Worm (Caenorhabditis elegans) whole organism, mixed stage, embryonic: ENCODE data around the gene nhr-58.

Experiments
- elt-3 ChIP-seq: fragments of 150-350 bp; optimal IDR thresholded peaks from 2 replicates; lab custom pipeline; 2014; ENCODE audit warnings: missing biosample characterization, missing genetic modification characterization
- mep-1 ChIP-seq: fragments of 150-350 bp; optimal IDR thresholded peaks from 2 replicates; lab custom pipeline; 2017; ENCODE audit warnings: missing biosample characterization, missing genetic modification reagents, missing genetic modification characterization, inconsistent platforms
- nhr-12 ChIP-seq: fragments of 150-350 bp; optimal IDR thresholded peaks from 2 replicates; lab custom pipeline; 2014; ENCODE audit warnings: missing biosample characterization, missing genetic modification characterization
- nhr-237 ChIP-seq: fragments of 150-350 bp; optimal IDR thresholded peaks from 2 replicates; lab custom pipeline; 2014; ENCODE audit warnings: missing biosample characterization, missing genetic modification characterization
- nhr-28 ChIP-seq: fragments of 150-350 bp; optimal IDR thresholded peaks from 2 replicates; lab custom pipeline; 2014; ENCODE audit warnings: missing biosample characterization, missing genetic modification characterization
- nhr-76 ChIP-seq: sonication (generic microtip); optimal IDR thresholded peaks from 2 replicates; lab custom pipeline; 2017; ENCODE audit warnings: missing biosample characterization, missing genetic modification characterization
- pha-4 ChIP-seq: fragments of 150-350 bp; optimal IDR thresholded peaks from 2 replicates; lab custom pipeline; 2018; ENCODE audit warnings: missing biosample characterization, missing genetic modification reagents, missing genetic modification characterization
- sem-2 ChIP-seq: fragments of 200-800 bp; sonication (Bioruptor generic); optimal IDR thresholded peaks from 2 replicates; lab custom pipeline; 2018; ENCODE audit warnings: mild to moderate bottlenecking, missing genetic modification characterization, missing compliant biosample characterization
- unc-39 ChIP-seq: fragments of 150-350 bp; optimal IDR thresholded peaks from 2 replicates; lab custom pipeline; 2014; ENCODE audit warnings: missing biosample characterization, missing genetic modification characterization
- unc-62 ChIP-seq: fragments of 150-350 bp; optimal IDR thresholded peaks from 2 replicates; lab custom pipeline; 2014; ENCODE audit warnings: missing biosample characterization, missing genetic modification reagents, missing genetic modification characterization

ce11 chrV:500535-500934, 31.5 kb upstream of the nhr-58 start:
- TF ChIP-seq sem-2 (GFP tag; lab: Kevin White, UChicago) (no peak), nhr-237 (tag; lab: Kevin White, UChicago) (no peak), nhr-76 (tag; lab: Kevin White, UChicago) (no peak), mep-1 (tag; lab: Kevin White, UChicago) (no peak), unc-62 (no peak), pha-4 (tag; lab: Kevin White, UChicago) (no peak), nhr-12 (tag; lab: Kevin White, UChicago) (no peak), nhr-28 (tag; lab: Kevin White, UChicago) (no peak), elt-3 (tag; lab: Kevin White, UChicago) (no peak), unc-39 (tag; lab: Kevin White, UChicago) (no peak)
